Worm (Caenorhabditis elegans): ENCODE results near the gene C33H5.2.

ce11 chrIV:7844333-7844973, 39.6 kb downstream of the C33H5.2 start:
- TF ChIP-seq ZK546.5 (tag; optimal IDR thresholded peaks at IDR 0.05) (no peak), egl-27 (tag; optimal IDR thresholded peaks at IDR 0.05) (no peak), nhr-25 (tag; optimal IDR thresholded peaks at IDR 0.05) (no peak), aly-2 (tag; optimal IDR thresholded peaks at IDR 0.05) (no peak), lsy-2 (tag; optimal IDR thresholded peaks at IDR 0.05) (peak in 1 of 2 experiments; percentile 30), ztf-4 (tag; optimal IDR thresholded peaks at IDR 0.05) (no peak)

All from whole organism, L2 larva.